Worm (Caenorhabditis elegans) whole organism, L3 larva: ENCODE data around the gene R09H10.2.

Experiments
- egl-5 ChIP-seq: fragments of 150-350 bp; optimal IDR thresholded peaks from 2 replicates; lab custom pipeline; 2017; ENCODE audit warnings: missing biosample characterization, missing genetic modification reagents, missing genetic modification characterization, inconsistent platforms
- nhr-28 ChIP-seq: fragments of 150-350 bp; optimal IDR thresholded peaks from 2 replicates; lab custom pipeline; 2014; ENCODE audit warnings: missing biosample characterization, missing genetic modification characterization
- unc-39 ChIP-seq: sonication (generic microtip); optimal IDR thresholded peaks from 4 replicates; lab custom pipeline; 2017; ENCODE audit warnings: missing biosample characterization, missing genetic modification characterization
- unc-62 ChIP-seq: fragments of 150-350 bp; sonication (generic microtip); optimal IDR thresholded peaks from 4 replicates; lab custom pipeline; 2014; ENCODE audit warnings: missing biosample characterization, missing genetic modification reagents, missing genetic modification characterization
- ztf-11 ChIP-seq: fragments of 150-350 bp; optimal IDR thresholded peaks from 2 replicates; lab custom pipeline; 2014; ENCODE audit warnings: missing biosample characterization, missing genetic modification characterization

DNA sequence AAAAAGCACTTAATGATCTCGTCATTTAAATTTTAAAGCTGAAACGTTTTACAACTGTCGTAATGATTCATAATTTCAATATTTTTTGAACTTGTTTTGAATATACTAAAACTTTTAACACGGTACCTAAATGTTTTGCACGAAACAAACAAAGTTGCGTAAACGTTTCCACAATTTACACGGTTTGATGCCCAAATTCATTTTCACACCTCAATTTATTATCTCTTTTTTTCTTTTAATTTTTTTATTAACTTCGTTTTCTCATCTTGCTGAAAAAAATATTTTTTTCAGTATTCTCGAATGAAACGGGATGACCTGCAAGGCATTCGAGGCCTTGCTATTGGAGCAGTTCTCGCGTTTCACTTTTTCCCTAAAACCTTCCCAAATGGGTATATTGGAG is 18.5 kb upstream of the R09H10.2 start, which contains the start of gene oac-8:
- TF ChIP-seq ztf-11 (no peak), egl-5 (no peak), unc-39 (tag; lab: Kevin White, UChicago) (no peak), unc-62 (GFP tag; lab: Kevin White, UChicago) (no peak), nhr-28 (tag; lab: Kevin White, UChicago) (no peak)
